Worm (Caenorhabditis elegans) whole organism, L4 larva: ENCODE results near the gene lect-2.

Experiments
- F26F4.8 ChIP-seq: fragments of 200-800 bp; sonication (Bioruptor generic); conservative IDR thresholded peaks from 2 replicates; pipeline ENCODE4 v1.3.6; 2022; ENCODE audit warnings: missing genetic modification characterization, missing compliant biosample characterization
- F44E2.7 ChIP-seq: fragments of 200-800 bp; sonication (Bioruptor generic); IDR thresholded peaks from 2 replicates; pipeline ENCODE4 v2.1.2; 2022; ENCODE audit warnings: missing genetic modification characterization, missing compliant biosample characterization
- T26A8.4 ChIP-seq: fragments of 200-800 bp; sonication (Bioruptor generic); IDR thresholded peaks from 2 replicates; pipeline ENCODE4 v1.3.6; 2022; ENCODE audit warnings: missing genetic modification characterization, missing compliant biosample characterization
- ZK337.2 ChIP-seq: fragments of 200-800 bp; sonication (Bioruptor generic); IDR thresholded peaks from 2 replicates; pipeline ENCODE4 v1.3.6; 2022; ENCODE audit warnings: missing genetic modification reagents, missing genetic modification characterization, missing compliant biosample characterization
- ZK546.5 ChIP-seq, 2 experiments: sonication (generic microtip); optimal IDR thresholded peaks; 2 replicates each; lab custom pipeline; 2017; ENCODE audit warnings: missing biosample characterization in 2 of 2, missing genetic modification characterization in 2 of 2
- aha-1 ChIP-seq: fragments of 150-350 bp; peaks from one replicate; lab custom pipeline; 2014; ENCODE audit warnings: missing biosample characterization, missing genetic modification characterization
- arid-1 ChIP-seq: fragments of 200-800 bp; sonication (Bioruptor generic); conservative IDR thresholded peaks from 2 replicates; pipeline ENCODE4 v1.3.6; 2022; ENCODE audit warnings: missing genetic modification reagents, missing genetic modification characterization, missing compliant biosample characterization
- attf-4 ChIP-seq: sonication (generic microtip); optimal IDR thresholded peaks from 3 replicates; lab custom pipeline; 2017; ENCODE audit warnings: missing biosample characterization, missing genetic modification characterization
- ceh-20 ChIP-seq: fragments of 200-800 bp; sonication (Bioruptor generic); IDR thresholded peaks from 2 replicates; pipeline ENCODE4 v1.3.6; 2022; ENCODE audit warnings: missing genetic modification reagents, missing genetic modification characterization, missing compliant biosample characterization
- ceh-28 ChIP-seq: fragments of 150-350 bp; optimal IDR thresholded peaks from 2 replicates; lab custom pipeline; 2014; ENCODE audit warnings: missing biosample characterization, missing genetic modification reagents, missing genetic modification characterization
- ceh-32 ChIP-seq: sonication (generic microtip); optimal IDR thresholded peaks from 2 replicates; lab custom pipeline; 2016; ENCODE audit warnings: mild to moderate bottlenecking, missing genetic modification characterization, missing compliant biosample characterization; ENCODE audit not compliant: poor library complexity
- ceh-82 ChIP-seq: sonication (generic microtip); optimal IDR thresholded peaks from 2 replicates; lab custom pipeline; 2017; ENCODE audit warnings: missing biosample characterization, missing genetic modification characterization
- ces-1 ChIP-seq: fragments of 150-350 bp; sonication (generic microtip); optimal IDR thresholded peaks from 4 replicates; lab custom pipeline; 2014; ENCODE audit warnings: missing biosample characterization, missing genetic modification reagents, missing genetic modification characterization
- ctbp-1 ChIP-seq: fragments of 200-800 bp; sonication (Bioruptor generic); IDR thresholded peaks from 2 replicates; pipeline ENCODE4 v1.3.6; 2022; ENCODE audit warnings: missing genetic modification reagents, missing genetic modification characterization, missing compliant biosample characterization
- daf-12 ChIP-seq: fragments of 150-350 bp; optimal IDR thresholded peaks from 2 replicates; lab custom pipeline; 2014; ENCODE audit warnings: missing biosample characterization, missing genetic modification reagents, missing genetic modification characterization
- daf-16 ChIP-seq, 3 experiments: sonication (generic microtip); optimal IDR thresholded peaks; 2 replicates each; lab custom pipeline; 2016 to 2017; ENCODE audit warnings: missing genetic modification characterization in 3 of 3, missing genetic modification reagents in 3 of 3, mild to moderate bottlenecking in 2 of 3, missing compliant biosample characterization in 2 of 3, missing biosample characterization in 1 of 3, moderate library complexity in 1 of 3
- daf-19 ChIP-seq: fragments of 200-800 bp; sonication (Bioruptor generic); conservative IDR thresholded peaks from 2 replicates; pipeline ENCODE4 v1.3.6; 2022; ENCODE audit warnings: missing genetic modification characterization, missing compliant biosample characterization
- daf-8 ChIP-seq: fragments of 200-800 bp; sonication (Bioruptor generic); IDR thresholded peaks from 2 replicates; pipeline ENCODE4 v1.3.6; 2022; ENCODE audit warnings: missing genetic modification characterization, missing compliant biosample characterization
- dmd-6 ChIP-seq: fragments of 200-800 bp; sonication (Bioruptor generic); IDR thresholded peaks from 2 replicates; pipeline ENCODE4 v1.3.6; 2022; ENCODE audit warnings: missing genetic modification reagents, missing genetic modification characterization, missing compliant biosample characterization
- dmd-9 ChIP-seq: fragments of 200-800 bp; sonication (Bioruptor generic); IDR thresholded peaks from 2 replicates; pipeline ENCODE4 v1.3.6; 2022; ENCODE audit warnings: missing genetic modification reagents, missing genetic modification characterization, missing compliant biosample characterization
- dpl-1 ChIP-seq: fragments of 150-350 bp; optimal IDR thresholded peaks from 2 replicates; lab custom pipeline; 2014; ENCODE audit warnings: missing biosample characterization, missing genetic modification reagents, missing genetic modification characterization
- duxl-1 ChIP-seq: sonication (generic microtip); optimal IDR thresholded peaks from 2 replicates; lab custom pipeline; 2016; ENCODE audit warnings: mild to moderate bottlenecking, missing genetic modification characterization, moderate library complexity, missing compliant biosample characterization; ENCODE audit not compliant: poor library complexity
- egl-27 ChIP-seq: sonication (generic microtip); optimal IDR thresholded peaks from 3 replicates; lab custom pipeline; 2017; ENCODE audit warnings: missing biosample characterization, missing genetic modification reagents, missing genetic modification characterization
- fkh-10 ChIP-seq: fragments of 150-350 bp; optimal IDR thresholded peaks from 2 replicates; lab custom pipeline; 2014; ENCODE audit warnings: missing biosample characterization, missing genetic modification reagents, missing genetic modification characterization
- fos-1 ChIP-seq: fragments of 150-350 bp; optimal IDR thresholded peaks from 2 replicates; lab custom pipeline; 2014; ENCODE audit warnings: missing biosample characterization, missing genetic modification characterization
- lin-13 ChIP-seq: fragments of 150-350 bp; optimal IDR thresholded peaks from 2 replicates; lab custom pipeline; 2014; ENCODE audit warnings: missing biosample characterization, missing genetic modification reagents, missing genetic modification characterization
- lin-15B ChIP-seq: fragments of 150-350 bp; sonication (generic microtip); optimal IDR thresholded peaks from 3 replicates; lab custom pipeline; 2014; ENCODE audit warnings: missing biosample characterization, missing genetic modification characterization
- madf-5 ChIP-seq, 2 experiments: fragments of 200-800 bp; sonication (Bioruptor generic); IDR thresholded peaks; 2 replicates each; pipeline ENCODE4 v1.3.6; 2022; ENCODE audit warnings: missing compliant biosample characterization in 2 of 2, missing genetic modification characterization in 2 of 2
- mep-1 ChIP-seq: fragments of 150-350 bp; sonication (generic microtip); optimal IDR thresholded peaks from 3 replicates; lab custom pipeline; 2014; ENCODE audit warnings: missing biosample characterization, missing genetic modification characterization
- nhr-10 ChIP-seq: fragments of 150-350 bp; optimal IDR thresholded peaks from 2 replicates; lab custom pipeline; 2014; ENCODE audit warnings: missing biosample characterization, missing genetic modification characterization
- nhr-11 ChIP-seq: fragments of 150-350 bp; optimal IDR thresholded peaks from 2 replicates; lab custom pipeline; 2014; ENCODE audit warnings: missing biosample characterization, missing genetic modification characterization
- nhr-111 ChIP-seq: fragments of 200-800 bp; sonication (Bioruptor generic); optimal IDR thresholded peaks from 2 replicates; lab custom pipeline; 2018; ENCODE audit warnings: mild to moderate bottlenecking, missing genetic modification characterization, missing compliant biosample characterization
- nhr-237 ChIP-seq: sonication (generic microtip); optimal IDR thresholded peaks from 2 replicates; lab custom pipeline; 2017; ENCODE audit warnings: missing biosample characterization, missing genetic modification characterization
- nhr-28 ChIP-seq: fragments of 150-350 bp; optimal IDR thresholded peaks from 2 replicates; lab custom pipeline; 2014; ENCODE audit warnings: missing biosample characterization, missing genetic modification characterization
- nhr-41 ChIP-seq: fragments of 200-800 bp; sonication (Bioruptor generic); IDR thresholded peaks from 2 replicates; pipeline ENCODE4 v1.3.6; 2022; ENCODE audit warnings: missing genetic modification reagents, missing genetic modification characterization, missing compliant biosample characterization
- nhr-6 ChIP-seq: fragments of 150-350 bp; optimal IDR thresholded peaks from 2 replicates; lab custom pipeline; 2014; ENCODE audit warnings: missing biosample characterization, missing genetic modification characterization
- nhr-76 ChIP-seq: fragments of 150-350 bp; optimal IDR thresholded peaks from 2 replicates; lab custom pipeline; 2014; ENCODE audit warnings: missing biosample characterization, missing genetic modification characterization
- pha-4 ChIP-seq, 2 experiments: fragments of 150-350 bp in 1 of 2; fragments of 200-800 bp in 1 of 2; sonication (Bioruptor generic) in 1 of 2; IDR thresholded peaks in 1 of 2; optimal IDR thresholded peaks in 1 of 2; 2 replicates each; pipeline versions ENCODE4 v1.3.6 to Lab custom; 2014 to 2022; ENCODE audit warnings: missing genetic modification characterization in 2 of 2, missing genetic modification reagents in 2 of 2, missing biosample characterization in 1 of 2, missing compliant biosample characterization in 1 of 2
- php-3 ChIP-seq: fragments of 200-800 bp; sonication (Bioruptor generic); IDR thresholded peaks from 2 replicates; pipeline ENCODE4 v1.3.6; 2022; ENCODE audit warnings: missing genetic modification reagents, missing genetic modification characterization, missing compliant biosample characterization
- rbr-2 ChIP-seq: sonication (generic microtip); optimal IDR thresholded peaks from 2 replicates; lab custom pipeline; 2016; ENCODE audit warnings: missing genotype, missing genetic modification characterization, missing compliant biosample characterization
- sdz-12 ChIP-seq: fragments of 200-800 bp; sonication (Bioruptor generic); optimal IDR thresholded peaks from 2 replicates; lab custom pipeline; 2018; ENCODE audit warnings: mild to moderate bottlenecking, missing genetic modification characterization, missing compliant biosample characterization
- set-16 ChIP-seq: fragments of 200-800 bp; sonication (Bioruptor generic); IDR thresholded peaks from 2 replicates; pipeline ENCODE4 v1.3.6; 2022; ENCODE audit warnings: missing genetic modification reagents, missing genetic modification characterization, missing compliant biosample characterization
- skn-1 ChIP-seq: fragments of 150-350 bp; optimal IDR thresholded peaks from 2 replicates; lab custom pipeline; 2014; ENCODE audit warnings: missing biosample characterization, missing genetic modification characterization
- snpc-4 ChIP-seq: fragments of 150-350 bp; optimal IDR thresholded peaks from 2 replicates; lab custom pipeline; 2014; ENCODE audit warnings: missing biosample characterization, missing genetic modification characterization
- spr-1 ChIP-seq: sonication (generic microtip); optimal IDR thresholded peaks from 2 replicates; lab custom pipeline; 2016; ENCODE audit warnings: mild to moderate bottlenecking, missing genetic modification characterization, missing compliant biosample characterization
- unc-130 ChIP-seq: sonication (generic microtip); optimal IDR thresholded peaks from 2 replicates; lab custom pipeline; 2016; ENCODE audit warnings: missing genetic modification reagents, missing genetic modification characterization, missing compliant biosample characterization
- vab-7 ChIP-seq: fragments of 200-800 bp; sonication (Bioruptor generic); IDR thresholded peaks from 2 replicates; pipeline ENCODE4 v1.3.6; 2022; ENCODE audit warnings: missing genetic modification reagents, missing genetic modification characterization, missing compliant biosample characterization
- zfp-2 ChIP-seq: sonication (generic microtip); optimal IDR thresholded peaks from 2 replicates; lab custom pipeline; 2016; ENCODE audit warnings: mild to moderate bottlenecking, missing genetic modification characterization, missing compliant biosample characterization

lect-2 gene

DNA sequence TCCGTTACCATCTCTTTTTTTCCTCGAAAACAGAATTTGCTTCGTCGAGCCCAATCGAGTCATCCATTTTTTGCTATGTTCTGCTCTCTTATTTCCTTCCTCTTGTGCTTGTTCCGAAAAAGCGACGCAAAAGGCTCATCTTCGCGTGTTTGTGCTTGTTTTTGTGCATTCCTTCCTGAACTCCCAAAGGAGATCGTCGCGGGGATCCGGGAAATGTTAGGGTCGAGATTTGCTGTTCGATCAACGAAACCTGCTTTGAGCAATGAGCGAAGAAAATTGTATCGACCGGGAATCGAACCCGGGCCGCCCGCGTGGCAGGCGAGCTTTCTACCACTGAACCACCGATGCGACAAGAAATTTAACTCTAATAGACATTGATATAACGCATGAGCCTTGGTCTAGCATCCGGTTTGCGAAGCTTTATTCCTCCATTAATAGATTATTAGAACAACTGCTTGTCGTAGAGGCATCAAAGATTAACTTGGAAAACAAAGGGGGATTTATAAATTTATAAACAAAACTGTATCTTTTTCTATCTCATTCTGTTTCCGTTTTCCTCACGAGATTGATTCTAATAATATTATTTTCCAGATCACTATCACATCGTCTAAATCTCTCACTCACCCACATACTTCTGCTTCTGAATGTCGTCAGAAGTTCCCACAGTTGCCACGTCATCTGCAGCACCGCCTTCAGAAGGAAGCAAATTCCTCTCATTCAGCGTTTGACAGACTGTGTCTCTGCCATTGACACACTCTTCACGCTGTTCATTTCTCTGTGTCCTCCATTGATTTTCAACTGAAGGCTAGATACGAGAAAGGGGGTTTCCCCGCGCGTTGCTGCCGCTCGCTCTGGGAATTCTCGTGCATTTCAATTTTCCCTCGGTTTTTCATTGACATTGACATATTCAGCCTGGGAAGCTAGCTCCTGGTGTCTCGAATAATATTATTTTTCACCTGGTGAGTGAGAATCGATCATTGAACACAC, 8.3 kb upstream of the lect-2 start, which contains the start of gene K05F1.6 (continued):
- TF ChIP-seq ZK337.2 (GFP tag; lab: Robert Waterston, UW) (peak; percentile 56; the same call in 1 of the 2 replicates), madf-5 (GFP tag; IDR thresholded peaks at IDR 0.05; lab: Robert Waterston, UW) (0 out of 4 replicates have a peak, but pooled peaks have one; percentile 38 to 52), daf-16 (GFP tag; optimal IDR thresholded peaks at IDR 0.05; lab: Kevin White, UChicago) (peak; percentile 75 to 88), daf-16 (tag; optimal IDR thresholded peaks at IDR 0.05; lab: Kevin White, UChicago) (peak; percentile 50), daf-12 (no peak), egl-27 (tag; lab: Kevin White, UChicago) (no peak), fos-1 (tag; lab: Kevin White, UChicago) (no peak), fkh-10 (GFP tag; lab: Kevin White, UChicago) (no peak), ces-1 (GFP tag; lab: Kevin White, UChicago) (no peak), nhr-28 (tag; lab: Kevin White, UChicago) (no peak), daf-8 (GFP tag; lab: Robert Waterston, UW) (no peak), nhr-6 (tag; lab: Kevin White, UChicago) (peak; percentile 45), dmd-9 (peak; percentile 60; the same call in 1 of the 2 replicates), F26F4.8 (GFP tag; lab: Robert Waterston, UW) (peak; percentile 54; the same call in 1 of the 2 replicates), lin-15B (no peak), ceh-32 (no peak), daf-19 (no peak), arid-1 (GFP tag; lab: Robert Waterston, UW) (peak; percentile 89), rbr-2 (peak; percentile 78), set-16 (GFP tag; lab: Robert Waterston, UW) (no peak; the same call in none of the 2 replicates), dpl-1 (peak; percentile 12), sdz-12 (GFP tag; lab: Kevin White, UChicago) (peak; percentile 71), lin-13 (GFP tag; lab: Kevin White, UChicago) (peak; percentile 65), zfp-2 (peak; percentile 23), ceh-20 (GFP tag; lab: Robert Waterston, UW) (peak; percentile 66; the same call in 1 of the 2 replicates), pha-4 (GFP tag; IDR thresholded peaks at IDR 0.05; lab: Robert Waterston, UW) (peak; percentile 85; the same call in 1 of the 2 replicates), pha-4 (tag; optimal IDR thresholded peaks at IDR 0.05; lab: Kevin White, UChicago) (no peak), php-3 (GFP tag; lab: Robert Waterston, UW) (peak; percentile 65), nhr-76 (no peak), snpc-4 (tag; lab: Kevin White, UChicago) (no peak), nhr-41 (GFP tag; lab: Robert Waterston, UW) (peak; percentile 81), spr-1 (tag; lab: Kevin White, UChicago) (peak; percentile 70), nhr-10 (tag; lab: Kevin White, UChicago) (no peak), ceh-28 (tag; lab: Kevin White, UChicago) (no peak), ZK546.5 (tag; optimal IDR thresholded peaks at IDR 0.05; lab: Kevin White, UChicago) (no peak), duxl-1 (peak; percentile 79), ctbp-1 (GFP tag; lab: Robert Waterston, UW) (peak; percentile 66), dmd-6 (GFP tag; lab: Robert Waterston, UW) (peak; percentile 60), unc-130 (peak; percentile 78), F44E2.7 (0 out of 2 replicates have a peak, but pooled peaks have one; percentile 56), skn-1 (tag; lab: Kevin White, UChicago) (no peak), vab-7 (GFP tag; lab: Robert Waterston, UW) (peak; percentile 88), mep-1 (tag; lab: Kevin White, UChicago) (peak; percentile 65), attf-4 (no peak), ceh-82 (tag; lab: Kevin White, UChicago) (no peak), nhr-111 (GFP tag; lab: Kevin White, UChicago) (peak; percentile 39), T26A8.4 (peak; percentile 80), nhr-237 (no peak), nhr-11 (tag; lab: Kevin White, UChicago) (no peak), aha-1 (tag; lab: Kevin White, UChicago) (peak; percentile 96)
